Fruit fly (Drosophila melanogaster): ENCODE results near the gene CG3176.

Gene CG3176

dm6 chrX:521683-522082, 40.0 kb downstream of the CG3176 start (continued):
- TF ChIP-seq CG17912 (GFP tag; optimal IDR thresholded peaks at IDR 0.05) (peak; percentile 35), Deaf1 (tag; optimal IDR thresholded peaks at IDR 0.05) (peak; percentile 14), Scr (GFP tag; IDR thresholded peaks at IDR 0.05; ENCODE audit: partially characterized antibody) (peak; percentile 52), Atf6 (GFP tag; IDR thresholded peaks at IDR 0.05) (no peak), CG12104 (GFP tag; optimal IDR thresholded peaks at IDR 0.05) (no peak), CG2678 (tag; optimal IDR thresholded peaks at IDR 0.05) (no peak), al (GFP tag; IDR thresholded peaks at IDR 0.05) (no peak), cg (GFP tag; optimal IDR thresholded peaks at IDR 0.05) (peak; percentile 12), CG18619 (GFP tag; optimal IDR thresholded peaks at IDR 0.05) (no peak), Med (GFP tag) (peak; percentile 61), grn (GFP tag; optimal IDR thresholded peaks at IDR 0.05) (peak; percentile 44), Dll (GFP tag; IDR thresholded peaks at IDR 0.05; ENCODE audit: partially characterized antibody) (peak; percentile 37; the same call in 1 of the 4 replicates), CG11398 (GFP tag; optimal IDR thresholded peaks at IDR 0.05) (no peak), maf-S (GFP tag; optimal IDR thresholded peaks at IDR 0.05) (no peak), CG6791 (GFP tag; IDR thresholded peaks at IDR 0.05; ENCODE audit: partially characterized antibody) (0 out of 3 replicates have a peak, but pooled peaks have one; percentile 23), CG13894 (tag; optimal IDR thresholded peaks at IDR 0.05) (peak; percentile 2), onecut (GFP tag; IDR thresholded peaks at IDR 0.05) (peak; percentile 97), CG4360 (GFP tag; IDR thresholded peaks at IDR 0.05) (peak; percentile 88), Dfd (GFP tag; optimal IDR thresholded peaks at IDR 0.05) (no peak), Sox102F (GFP tag; optimal IDR thresholded peaks at IDR 0.05) (no peak), HLH4C (GFP tag; IDR thresholded peaks at IDR 0.05; ENCODE audit: partially characterized antibody) (peak; percentile 55; the same call in 2 of the 3 replicates), CG14441 (GFP tag; IDR thresholded peaks at IDR 0.05) (0 out of 2 replicates have a peak, but pooled peaks have one; percentile 8), CG18011 (GFP tag; optimal IDR thresholded peaks at IDR 0.05) (no peak), CG13287 (GFP tag; IDR thresholded peaks at IDR 0.05; ENCODE audit: partially characterized antibody) (peak; percentile 43), bbx (GFP tag; IDR thresholded peaks at IDR 0.05; ENCODE audit: partially characterized antibody) (peak; percentile 38; the same call in 1 of the 2 replicates), CG6254 (GFP tag; optimal IDR thresholded peaks at IDR 0.05) (peak; percentile 9), CG2129 (GFP tag; IDR thresholded peaks at IDR 0.05; ENCODE audit: partially characterized antibody) (peak; percentile 28; the same call in 1 of the 2 replicates), CG8290 (GFP tag; optimal IDR thresholded peaks at IDR 0.05) (no peak), CG8290 (tag; optimal IDR thresholded peaks at IDR 0.05) (peak in 1 of 2 experiments; percentile 14), CG16813 (GFP tag; IDR thresholded peaks at IDR 0.05; ENCODE audit: partially characterized antibody) (peak; percentile 47; the same call in 2 of the 3 replicates), CG5180 (GFP tag; optimal IDR thresholded peaks at IDR 0.05) (peak; percentile 14)

dm6 chrX:522357-523043, 40.8 kb downstream of the CG3176 start:
- peak; percentile 66 for TF ChIP-seq Bdp1 (GFP tag; optimal IDR thresholded peaks at IDR 0.05)
- TF ChIP-seq oc (tag; optimal IDR thresholded peaks at IDR 0.05) = peak; percentile 69
- TF ChIP-seq tin (GFP tag; optimal IDR thresholded peaks at IDR 0.05) = peak; percentile 90
- TF ChIP-seq CG12942 (GFP tag; optimal IDR thresholded peaks at IDR 0.05) = peak; percentile 86
- no peak for TF ChIP-seq yki (optimal IDR thresholded peaks at IDR 0.05)
- TF ChIP-seq bab2 (GFP tag; optimal IDR thresholded peaks at IDR 0.05) = peak; percentile 92
- TF ChIP-seq CG7745 (tag; optimal IDR thresholded peaks at IDR 0.05) = no peak
- peak; percentile 78 for TF ChIP-seq E2f1 (GFP tag; IDR thresholded peaks at IDR 0.05)
- peak; percentile 67 for TF ChIP-seq Asciz (GFP tag; optimal IDR thresholded peaks at IDR 0.05)
- TF ChIP-seq tna (GFP tag; IDR thresholded peaks at IDR 0.05; ENCODE audit: partially characterized antibody) = 0 out of 2 replicates have a peak, but pooled peaks have one; percentile 43
- peak; percentile 84 for TF ChIP-seq CG18619 (GFP tag; optimal IDR thresholded peaks at IDR 0.05)
- peak; percentile 71 for TF ChIP-seq MTF-1 (GFP tag; optimal IDR thresholded peaks at IDR 0.05; ENCODE audit: borderline replicate concordance)
- TF ChIP-seq lab (GFP tag; optimal IDR thresholded peaks at IDR 0.05) = peak; percentile 94
- peak; percentile 73 for TF ChIP-seq pb (GFP tag; optimal IDR thresholded peaks at IDR 0.05)
- no peak for TF ChIP-seq CG6791 (GFP tag; IDR thresholded peaks at IDR 0.05; ENCODE audit: partially characterized antibody)
- TF ChIP-seq CG2678 (tag; optimal IDR thresholded peaks at IDR 0.05) = peak; percentile 79
- peak; percentile 82 for TF ChIP-seq fu2 (GFP tag; optimal IDR thresholded peaks at IDR 0.05)
- peak; percentile 14 for TF ChIP-seq Jarid2 (GFP tag; optimal IDR thresholded peaks at IDR 0.05)
- TF ChIP-seq tup (GFP tag; optimal IDR thresholded peaks at IDR 0.05) = peak; percentile 60
- TF ChIP-seq Dfd (GFP tag; optimal IDR thresholded peaks at IDR 0.05) = no peak
- TF ChIP-seq Bteb2 (GFP tag; optimal IDR thresholded peaks at IDR 0.05) = peak; percentile 67

Data from whole organism, embryonic.